Fruit fly (Drosophila melanogaster) whole organism, prepupa: ENCODE data around the gene CG5180.
A peak's percentile ranks its signal among the peaks of the same experiment; 100 is the strongest.

Experiments
- Blimp-1 ChIP-seq: fragments of 200-800 bp; sonication (Bioruptor generic); optimal IDR thresholded peaks from 3 replicates; lab custom pipeline; 2017; ENCODE audit warnings: missing biosample characterization, missing genetic modification characterization, mild to moderate bottlenecking, moderate library complexity, missing genetic modification reagents
- CG10631 ChIP-seq: fragments of 200-800 bp; sonication (Bioruptor generic); optimal IDR thresholded peaks from 2 replicates; lab custom pipeline; 2016; ENCODE audit warnings: missing biosample characterization, missing genetic modification characterization
- CG10669 ChIP-seq: fragments of 200-800 bp; sonication (Bioruptor generic); optimal IDR thresholded peaks from 3 replicates; lab custom pipeline; 2018; ENCODE audit warnings: missing biosample characterization, mild to moderate bottlenecking, missing genetic modification characterization, moderate library complexity
- CG11294 ChIP-seq: fragments of 200-800 bp; sonication (Bioruptor generic); IDR thresholded peaks from 2 replicates; pipeline ENCODE4 v1.3.6; 2022; ENCODE audit warnings: missing biosample characterization, missing genetic modification characterization
- CG11762 ChIP-seq: fragments of 200-800 bp; sonication (Bioruptor generic); optimal IDR thresholded peaks from 3 replicates; lab custom pipeline; 2016; ENCODE audit warnings: missing biosample characterization, missing genetic modification characterization; ENCODE audit not compliant: insufficient read depth
- CG15336 ChIP-seq: fragments of 200-800 bp; sonication (Bioruptor generic); IDR thresholded peaks from 2 replicates; pipeline ENCODE4 v1.3.6; 2022; ENCODE audit warnings: missing biosample characterization, missing genetic modification characterization
- CG1621 ChIP-seq: fragments of 200-800 bp; sonication (Bioruptor generic); optimal IDR thresholded peaks from 3 replicates; lab custom pipeline; 2018; ENCODE audit warnings: missing biosample characterization, mild to moderate bottlenecking, missing genetic modification characterization
- CG3032 ChIP-seq: fragments of 200-800 bp; optimal IDR thresholded peaks from 2 replicates; lab custom pipeline; 2019; ENCODE audit warnings: missing biosample characterization, mild to moderate bottlenecking, missing genetic modification characterization, moderate library complexity
- CG31627 ChIP-seq: fragments of 200-800 bp; sonication (Bioruptor generic); optimal IDR thresholded peaks from 3 replicates; lab custom pipeline; 2016; ENCODE audit warnings: missing biosample characterization, missing genetic modification characterization
- CG32006 ChIP-seq: fragments of 200-800 bp; sonication (Bioruptor generic); optimal IDR thresholded peaks from 3 replicates; lab custom pipeline; 2017; ENCODE audit warnings: missing biosample characterization, mild to moderate bottlenecking, missing genetic modification characterization
- CG34406 ChIP-seq: fragments of 200-800 bp; sonication (Bioruptor generic); optimal IDR thresholded peaks from 3 replicates; lab custom pipeline; 2016; ENCODE audit warnings: missing biosample characterization, missing genetic modification characterization
- CG3919 ChIP-seq: fragments of 200-800 bp; sonication (Bioruptor generic); optimal IDR thresholded peaks from 3 replicates; lab custom pipeline; 2016; ENCODE audit warnings: missing biosample characterization, missing genetic modification characterization
- CG4318 ChIP-seq: fragments of 200-800 bp; sonication (Bioruptor generic); optimal IDR thresholded peaks from 3 replicates; lab custom pipeline; 2017; ENCODE audit warnings: missing biosample characterization, mild to moderate bottlenecking, missing genetic modification characterization
- CG6163 ChIP-seq: fragments of 200-800 bp; sonication (Bioruptor generic); IDR thresholded peaks from 3 replicates; pipeline ENCODE4 v1.3.6; 2022; ENCODE audit warnings: missing biosample characterization, missing genetic modification characterization
- CG6276 ChIP-seq: fragments of 200-800 bp; sonication (Bioruptor generic); optimal IDR thresholded peaks from 2 replicates; lab custom pipeline; 2017; ENCODE audit warnings: missing biosample characterization, mild to moderate bottlenecking, missing genetic modification characterization
- CG6792 ChIP-seq: fragments of 200-800 bp; sonication (Bioruptor generic); optimal IDR thresholded peaks from 3 replicates; lab custom pipeline; 2016; ENCODE audit warnings: missing biosample characterization, missing genetic modification characterization
- CG6808 ChIP-seq: fragments of 200-800 bp; sonication (Bioruptor generic); optimal IDR thresholded peaks from 3 replicates; lab custom pipeline; 2017; ENCODE audit warnings: missing biosample characterization, missing genetic modification characterization, mild to moderate bottlenecking, moderate library complexity, missing genetic modification reagents
- CG6854 ChIP-seq: fragments of 200-800 bp; sonication (Bioruptor generic); optimal IDR thresholded peaks from 2 replicates; lab custom pipeline; 2017; ENCODE audit warnings: missing biosample characterization, mild to moderate bottlenecking, missing genetic modification characterization
- CG7368 ChIP-seq: fragments of 200-800 bp; sonication (Bioruptor generic); optimal IDR thresholded peaks from 3 replicates; lab custom pipeline; 2016; ENCODE audit warnings: missing biosample characterization, missing genetic modification characterization
- CG8119 ChIP-seq: fragments of 200-800 bp; sonication (Bioruptor generic); IDR thresholded peaks from 3 replicates; pipeline ENCODE4 v1.3.6; 2022; ENCODE audit warnings: missing biosample characterization, missing genetic modification characterization
- CG8319 ChIP-seq: fragments of 200-800 bp; sonication (Bioruptor generic); optimal IDR thresholded peaks from 3 replicates; lab custom pipeline; 2016; ENCODE audit warnings: missing biosample characterization, missing genetic modification characterization
- CG8632 ChIP-seq: fragments of 200-800 bp; sonication (Bioruptor generic); optimal IDR thresholded peaks from 3 replicates; lab custom pipeline; 2016; ENCODE audit warnings: missing biosample characterization, missing genetic modification characterization
- CG9139 ChIP-seq: fragments of 200-800 bp; sonication (Bioruptor generic); optimal IDR thresholded peaks from 3 replicates; lab custom pipeline; 2017; ENCODE audit warnings: missing biosample characterization, mild to moderate bottlenecking, missing genetic modification characterization
- Eip75B ChIP-seq: fragments of 200-800 bp; sonication (Bioruptor generic); optimal IDR thresholded peaks from 3 replicates; lab custom pipeline; 2016; ENCODE audit warnings: missing biosample characterization, missing genetic modification characterization
- Eip78C ChIP-seq: fragments of 200-800 bp; sonication (Bioruptor generic); peaks from one replicate; lab custom pipeline; 2016; ENCODE audit warnings: missing biosample characterization, missing genetic modification characterization
- Eip93F ChIP-seq: fragments of 200-800 bp; sonication (Bioruptor generic); optimal IDR thresholded peaks from 2 replicates; lab custom pipeline; 2016; ENCODE audit warnings: missing biosample characterization, mild to moderate bottlenecking, missing genetic modification characterization
- Ets21C ChIP-seq: fragments of 200-800 bp; sonication (Bioruptor generic); optimal IDR thresholded peaks from 3 replicates; lab custom pipeline; 2016; ENCODE audit warnings: missing biosample characterization, missing genetic modification characterization
- Ets96B ChIP-seq: fragments of 200-800 bp; optimal IDR thresholded peaks from 2 replicates; lab custom pipeline; 2019; ENCODE audit warnings: missing biosample characterization, mild to moderate bottlenecking, missing genetic modification characterization, moderate library complexity
- Gug ChIP-seq: fragments of 200-800 bp; sonication (Bioruptor generic); IDR thresholded peaks from 2 replicates; pipeline ENCODE4 v1.3.6; 2022; ENCODE audit warnings: missing biosample characterization, missing genetic modification characterization
- Hr38 ChIP-seq: sonication (Bioruptor generic); optimal IDR thresholded peaks from 2 replicates; lab custom pipeline; 2016; ENCODE audit warnings: missing biosample characterization, missing genetic modification characterization
- Hr39 ChIP-seq: fragments of 200-800 bp; sonication (Bioruptor generic); optimal IDR thresholded peaks from 2 replicates; lab custom pipeline; 2016; ENCODE audit warnings: missing biosample characterization, missing genetic modification characterization
- Hr4 ChIP-seq: fragments of 200-800 bp; sonication (Bioruptor generic); optimal IDR thresholded peaks from 3 replicates; lab custom pipeline; 2016; ENCODE audit warnings: missing biosample characterization, missing genetic modification characterization
- OdsH ChIP-seq: fragments of 200-800 bp; sonication (Bioruptor generic); optimal IDR thresholded peaks from 3 replicates; lab custom pipeline; 2016; ENCODE audit warnings: missing biosample characterization, missing genetic modification characterization
- Sox102F ChIP-seq: fragments of 200-800 bp; sonication (Bioruptor generic); optimal IDR thresholded peaks from 2 replicates; lab custom pipeline; 2016; ENCODE audit warnings: missing biosample characterization, mild to moderate bottlenecking, missing genetic modification characterization
- Sox14 ChIP-seq: fragments of 200-800 bp; sonication (Bioruptor generic); optimal IDR thresholded peaks from 3 replicates; lab custom pipeline; 2016; ENCODE audit warnings: missing biosample characterization, missing genetic modification characterization
- Sox15 ChIP-seq: fragments of 200-800 bp; sonication (Bioruptor generic); optimal IDR thresholded peaks from 3 replicates; lab custom pipeline; 2016; ENCODE audit warnings: missing biosample characterization, missing genetic modification characterization
- achi ChIP-seq: fragments of 200-800 bp; sonication (Bioruptor generic); optimal IDR thresholded peaks from 3 replicates; lab custom pipeline; 2016; ENCODE audit warnings: missing biosample characterization, missing genetic modification characterization
- acj6 ChIP-seq: fragments of 200-800 bp; sonication (Bioruptor generic); optimal IDR thresholded peaks from 3 replicates; lab custom pipeline; 2016; ENCODE audit warnings: missing biosample characterization, missing genetic modification characterization
- cyc ChIP-seq: fragments of 200-800 bp; sonication (Bioruptor generic); optimal IDR thresholded peaks from 3 replicates; lab custom pipeline; 2016; ENCODE audit warnings: missing biosample characterization, missing genetic modification characterization
- dac ChIP-seq: fragments of 200-800 bp; sonication (Bioruptor generic); optimal IDR thresholded peaks from 2 replicates; lab custom pipeline; 2017; ENCODE audit warnings: missing biosample characterization, mild to moderate bottlenecking, missing genetic modification characterization
- dsx ChIP-seq: fragments of 200-800 bp; optimal IDR thresholded peaks from 3 replicates; lab custom pipeline; 2019; ENCODE audit warnings: missing biosample characterization, mild to moderate bottlenecking, missing genetic modification characterization, moderate library complexity; ENCODE audit not compliant: poor library complexity, severe bottlenecking
- eg ChIP-seq: fragments of 200-800 bp; sonication (Bioruptor generic); IDR thresholded peaks from 3 replicates; pipeline ENCODE4 v1.3.6; 2022; ENCODE audit warnings: missing biosample characterization, missing genetic modification characterization
- esn ChIP-seq: fragments of 200-800 bp; sonication (Bioruptor generic); optimal IDR thresholded peaks from 2 replicates; lab custom pipeline; 2016; ENCODE audit warnings: missing biosample characterization, mild to moderate bottlenecking, missing genetic modification characterization, moderate library complexity
- fd59A ChIP-seq: fragments of 200-800 bp; sonication (Bioruptor generic); optimal IDR thresholded peaks from 2 replicates; lab custom pipeline; 2017; ENCODE audit warnings: missing biosample characterization, mild to moderate bottlenecking, missing genetic modification characterization, missing genetic modification reagents
- fd85E ChIP-seq: fragments of 200-800 bp; sonication (Bioruptor generic); optimal IDR thresholded peaks from 3 replicates; lab custom pipeline; 2016; ENCODE audit warnings: missing biosample characterization, missing genetic modification characterization
- fkh ChIP-seq: fragments of 200-800 bp; sonication (Bioruptor generic); optimal IDR thresholded peaks from 3 replicates; lab custom pipeline; 2017; ENCODE audit warnings: missing biosample characterization, mild to moderate bottlenecking, missing genetic modification characterization, moderate library complexity
- lz ChIP-seq: fragments of 200-800 bp; sonication (Bioruptor generic); optimal IDR thresholded peaks from 3 replicates; lab custom pipeline; 2016; ENCODE audit warnings: missing biosample characterization, missing genetic modification characterization
- net ChIP-seq: fragments of 200-800 bp; sonication (Bioruptor generic); optimal IDR thresholded peaks from 3 replicates; lab custom pipeline; 2016; ENCODE audit warnings: missing biosample characterization, missing genetic modification characterization
- pdm3 ChIP-seq: fragments of 200-800 bp; sonication (Bioruptor generic); optimal IDR thresholded peaks from 3 replicates; lab custom pipeline; 2016; ENCODE audit warnings: missing biosample characterization, missing genetic modification characterization
- salr ChIP-seq, 2 experiments: fragments of 200-800 bp; sonication (Bioruptor generic); optimal IDR thresholded peaks; 3 replicates each; lab custom pipeline; 2016 to 2018; ENCODE audit warnings: missing biosample characterization in 2 of 2, missing genetic modification characterization in 2 of 2, mild to moderate bottlenecking in 1 of 2
- spab ChIP-seq: fragments of 200-800 bp; sonication (Bioruptor generic); optimal IDR thresholded peaks from 2 replicates; lab custom pipeline; 2017; ENCODE audit warnings: missing biosample characterization, mild to moderate bottlenecking, missing genetic modification characterization, missing genetic modification reagents
- ss ChIP-seq, 2 experiments: fragments of 200-800 bp; sonication (Bioruptor generic); optimal IDR thresholded peaks; 2 replicates in 1 of 2; 3 replicates in 1 of 2; lab custom pipeline; 2017 to 2018; ENCODE audit warnings: mild to moderate bottlenecking in 2 of 2, missing biosample characterization in 2 of 2, missing genetic modification characterization in 2 of 2, moderate library complexity in 1 of 2
- topi ChIP-seq: fragments of 200-800 bp; sonication (Bioruptor generic); optimal IDR thresholded peaks from 3 replicates; lab custom pipeline; 2016; ENCODE audit warnings: missing biosample characterization, missing genetic modification characterization

CG5180 gene

DNA sequence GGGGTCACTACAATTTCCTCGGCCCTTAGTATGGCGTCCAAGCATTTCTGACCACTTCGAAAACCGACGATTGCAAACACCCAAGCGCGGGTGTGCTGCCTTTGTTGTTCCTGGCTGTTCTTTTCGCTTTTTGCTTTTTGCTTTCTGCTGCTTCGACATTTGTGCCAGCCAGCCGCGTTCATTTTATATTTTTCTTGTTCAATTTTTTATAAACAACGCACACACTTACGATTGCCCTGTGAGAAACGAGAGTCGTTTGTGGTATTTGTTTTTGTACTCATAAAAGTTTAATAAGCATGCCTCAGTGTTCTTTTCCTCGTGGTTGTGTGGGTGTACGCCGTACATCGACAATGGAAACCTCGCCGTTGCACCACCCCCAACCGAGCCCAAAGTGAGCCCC is 10.0 kb upstream of the CG5180 start:
- TF ChIP-seq lz (GFP tag; lab: Kevin White, UChicago) (no peak), dsx (GFP tag; lab: Kevin White, UChicago) (peak; percentile 5), cyc (no peak), CG34406 (GFP tag; lab: Kevin White, UChicago) (no peak), CG1621 (peak; percentile 11), net (GFP tag; lab: Kevin White, UChicago) (no peak), acj6 (GFP tag; lab: Kevin White, UChicago) (no peak), CG31627 (GFP tag; lab: Kevin White, UChicago) (no peak), Ets96B (tag; lab: Kevin White, UChicago) (no peak), Eip78C (GFP tag; lab: Kevin White, UChicago) (no peak), CG3919 (no peak), CG6792 (GFP tag; lab: Kevin White, UChicago) (no peak), Sox102F (GFP tag; lab: Kevin White, UChicago) (no peak), Sox14 (GFP tag; lab: Kevin White, UChicago) (peak; percentile 20), CG4318 (GFP tag; lab: Kevin White, UChicago) (no peak), CG8119 (GFP tag; lab: Robert Waterston, UW) (0 out of 3 replicates have a peak, but pooled peaks have one; percentile 23), CG3032 (tag; lab: Kevin White, UChicago) (no peak), ss (GFP tag; optimal IDR thresholded peaks at IDR 0.05; lab: Kevin White, UChicago) (peak; percentile 46 to 70), CG6163 (GFP tag; lab: Robert Waterston, UW) (peak; percentile 58; the same call in 2 of the 3 replicates), pdm3 (GFP tag; lab: Kevin White, UChicago) (no peak), esn (no peak), CG6276 (GFP tag; lab: Kevin White, UChicago) (no peak), dac (no peak), Blimp-1 (no peak), CG6808 (GFP tag; lab: Kevin White, UChicago) (peak; percentile 37), CG11762 (GFP tag; lab: Kevin White, UChicago) (no peak), Gug (GFP tag; lab: Robert Waterston, UW) (no peak), Eip93F (GFP tag; lab: Kevin White, UChicago) (no peak), Hr39 (GFP tag; lab: Kevin White, UChicago) (no peak), CG8632 (no peak), Hr4 (GFP tag; lab: Kevin White, UChicago) (no peak), CG15336 (GFP tag; lab: Robert Waterston, UW) (0 out of 2 replicates have a peak, but pooled peaks have one; percentile 13), CG9139 (GFP tag; lab: Kevin White, UChicago) (no peak), CG32006 (no peak), fd59A (no peak), achi (no peak), CG8319 (no peak), OdsH (no peak), topi (GFP tag; lab: Kevin White, UChicago) (no peak), fd85E (GFP tag; lab: Kevin White, UChicago) (no peak), Eip75B (GFP tag; lab: Kevin White, UChicago) (no peak), CG11294 (GFP tag; lab: Robert Waterston, UW) (no peak), Ets21C (GFP tag; lab: Kevin White, UChicago) (no peak), CG6854 (no peak), Sox15 (GFP tag; lab: Kevin White, UChicago) (no peak), CG10631 (GFP tag; lab: Kevin White, UChicago) (no peak), CG7368 (GFP tag; lab: Kevin White, UChicago) (no peak), eg (peak; percentile 49; the same call in 1 of the 3 replicates), fkh (no peak), spab (GFP tag; lab: Kevin White, UChicago) (peak; percentile 12), CG10669 (no peak), salr (GFP tag; optimal IDR thresholded peaks at IDR 0.05; lab: Kevin White, UChicago) (no peak), Hr38 (GFP tag; lab: Kevin White, UChicago) (no peak)
